Fruit fly (Drosophila melanogaster) whole organism: ENCODE data around the gene CG7685.

ENCODE experiments used
- Dll ChIP-seq: fragments of >200 bp; optimal IDR thresholded peaks from 2 replicates; lab custom pipeline; 2017
- EcR ChIP-seq, 2 experiments: fragments of >200 bp; optimal IDR thresholded peaks; 2 replicates each; lab custom pipeline; 2017; ENCODE audit warnings: missing biosample characterization in 2 of 2, missing genetic modification characterization in 2 of 2, missing genetic modification reagents in 2 of 2
- pan ChIP-seq: fragments of >200 bp; optimal IDR thresholded peaks from 2 replicates; lab custom pipeline; 2017
- usp ChIP-seq: fragments of >200 bp; optimal IDR thresholded peaks from 2 replicates; lab custom pipeline; 2017; ENCODE audit warnings: missing biosample characterization, missing genetic modification characterization, mixed read lengths

DNA sequence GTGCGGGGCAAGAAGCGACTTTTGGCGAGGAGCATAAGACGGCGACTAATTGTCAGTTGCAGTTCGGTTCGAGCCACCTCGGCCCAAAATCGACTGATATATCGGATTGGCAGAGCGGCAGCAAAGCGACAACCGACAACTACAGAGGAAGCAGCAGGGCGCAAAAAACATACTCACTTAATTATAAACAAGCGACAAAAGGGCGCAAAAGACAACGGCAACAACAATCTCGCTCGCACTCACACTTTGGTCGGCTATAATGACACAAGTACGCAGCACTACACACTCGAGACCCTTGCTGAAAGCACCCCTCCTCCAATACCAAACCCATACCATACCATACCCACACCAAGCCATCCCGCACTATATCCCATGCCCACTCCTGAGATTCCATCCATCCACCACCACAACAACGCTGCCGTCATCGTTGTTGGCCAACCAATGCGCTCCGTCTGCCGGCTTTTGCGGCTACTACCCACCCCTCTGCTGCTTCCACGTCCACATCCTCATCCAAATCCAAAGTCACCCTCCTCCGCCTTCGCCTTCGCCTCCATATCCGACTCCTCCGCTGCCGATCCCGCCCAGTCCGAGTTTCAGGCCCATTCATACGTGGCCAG lies 31.9 kb upstream of the CG7685 start, which contains the start of gene gl:
- TF ChIP-seq Dll (lab: Kevin White, UChicago) (no peak), usp (GFP tag; lab: Kevin White, UChicago) (no peak), pan (lab: Kevin White, UChicago) (no peak), EcR (GFP tag; optimal IDR thresholded peaks at IDR 0.05; lab: Kevin White, UChicago) (no peak)
